Worm (Caenorhabditis elegans) whole organism, early embryonic: ENCODE results near the gene Y50D4A.10.

Experiments
- B0310.2 ChIP-seq: sonication (generic microtip); optimal IDR thresholded peaks from 2 replicates; lab custom pipeline; 2016; ENCODE audit warnings: mild to moderate bottlenecking, missing genetic modification characterization, missing compliant biosample characterization
- F13C5.2 ChIP-seq: sonication (generic microtip); optimal IDR thresholded peaks from 2 replicates; lab custom pipeline; 2017; ENCODE audit warnings: mild to moderate bottlenecking, missing genetic modification characterization, inconsistent platforms, missing compliant biosample characterization
- aly-1 ChIP-seq: sonication (generic microtip); optimal IDR thresholded peaks from 2 replicates; lab custom pipeline; 2016; ENCODE audit warnings: missing genetic modification characterization, missing compliant biosample characterization
- ama-1 ChIP-seq: fragments of 150-350 bp; optimal IDR thresholded peaks from 2 replicates; lab custom pipeline; 2014
- ceh-13 ChIP-seq: fragments of 200-800 bp; sonication (Bioruptor generic); optimal IDR thresholded peaks from 2 replicates; lab custom pipeline; 2018; ENCODE audit warnings: mild to moderate bottlenecking, missing genetic modification characterization, missing compliant biosample characterization
- ceh-36 ChIP-seq: sonication (generic microtip); optimal IDR thresholded peaks from 2 replicates; lab custom pipeline; 2016; ENCODE audit warnings: missing genetic modification characterization, inconsistent platforms, missing compliant biosample characterization
- ets-7 ChIP-seq: sonication (generic microtip); optimal IDR thresholded peaks from 2 replicates; lab custom pipeline; 2016; ENCODE audit warnings: missing genotype, missing genetic modification characterization, missing compliant biosample characterization
- flt-1 ChIP-seq: fragments of 200-800 bp; sonication (Bioruptor generic); IDR thresholded peaks from 2 replicates; pipeline ENCODE4 v1.3.6; 2022; ENCODE audit warnings: missing genetic modification characterization, missing compliant biosample characterization
- hmbx-1 ChIP-seq: sonication (generic microtip); optimal IDR thresholded peaks from 2 replicates; lab custom pipeline; 2016; ENCODE audit warnings: mild to moderate bottlenecking, missing genetic modification characterization, missing compliant biosample characterization
- hmg-4 ChIP-seq: fragments of 200-800 bp; sonication (Bioruptor generic); optimal IDR thresholded peaks from 2 replicates; lab custom pipeline; 2018; ENCODE audit warnings: mild to moderate bottlenecking, missing genetic modification characterization, missing compliant biosample characterization
- hnd-1 ChIP-seq: sonication (generic microtip); optimal IDR thresholded peaks from 2 replicates; lab custom pipeline; 2016; ENCODE audit warnings: missing genetic modification characterization, missing compliant biosample characterization
- pes-1 ChIP-seq: fragments of 200-800 bp; sonication (Bioruptor generic); IDR thresholded peaks from 2 replicates; pipeline ENCODE4 v1.3.6; 2022; ENCODE audit warnings: missing genetic modification reagents, missing genetic modification characterization, missing compliant biosample characterization
- scrt-1 ChIP-seq: fragments of 200-800 bp; sonication (Bioruptor generic); IDR thresholded peaks from 2 replicates; pipeline ENCODE4 v1.3.6; 2022; ENCODE audit warnings: missing genetic modification characterization, missing compliant biosample characterization
- sea-1 ChIP-seq: fragments of 200-800 bp; sonication (Bioruptor generic); conservative IDR thresholded peaks from 2 replicates; pipeline ENCODE4 v1.3.6; 2022; ENCODE audit warnings: missing genetic modification characterization, missing compliant biosample characterization
- tbx-11 ChIP-seq: fragments of 200-800 bp; sonication (Bioruptor generic); IDR thresholded peaks from 2 replicates; pipeline ENCODE4 v1.3.6; 2022; ENCODE audit warnings: missing genetic modification characterization, missing compliant biosample characterization
- tbx-37 ChIP-seq: fragments of 200-800 bp; sonication (Bioruptor generic); conservative IDR thresholded peaks from 2 replicates; pipeline ENCODE4 v1.3.6; 2022; ENCODE audit warnings: missing genetic modification reagents, missing genetic modification characterization, missing compliant biosample characterization
- tra-4 ChIP-seq: sonication (generic microtip); optimal IDR thresholded peaks from 2 replicates; lab custom pipeline; 2017; ENCODE audit warnings: missing genetic modification characterization, missing compliant biosample characterization

The Y50D4A.10 gene

ce11 chrV:1227756-1228665, 7.6 kb upstream of the Y50D4A.10 start:
- no peak for TF ChIP-seq F13C5.2 (tag; lab: Kevin White, UChicago)
- no peak for TF ChIP-seq ama-1 (lab: Kevin White, UChicago)

ce11 chrV:1226239-1226638, 5.9 kb upstream of the Y50D4A.10 start:
- no peak for TF ChIP-seq scrt-1 (GFP tag; lab: Robert Waterston, UW)
- no peak for TF ChIP-seq B0310.2 (tag; lab: Kevin White, UChicago)
- TF ChIP-seq sea-1 (GFP tag; lab: Robert Waterston, UW) = no peak
- TF ChIP-seq pes-1 (GFP tag; lab: Robert Waterston, UW) = no peak
- TF ChIP-seq tbx-37 (GFP tag; lab: Robert Waterston, UW) = no peak
- TF ChIP-seq ceh-36 (tag; lab: Kevin White, UChicago) = no peak
- no peak for TF ChIP-seq ama-1 (lab: Kevin White, UChicago)
- no peak for TF ChIP-seq hmg-4
- TF ChIP-seq hmbx-1 (tag; lab: Kevin White, UChicago) = no peak
- TF ChIP-seq aly-1 (tag; lab: Kevin White, UChicago) = no peak
- no peak for TF ChIP-seq F13C5.2 (tag; lab: Kevin White, UChicago)
- no peak for TF ChIP-seq tra-4 (tag; lab: Kevin White, UChicago)
- TF ChIP-seq ets-7 (tag; lab: Kevin White, UChicago) = no peak
- TF ChIP-seq flt-1 (GFP tag; lab: Robert Waterston, UW) = no peak
- no peak for TF ChIP-seq tbx-11 (GFP tag; lab: Robert Waterston, UW)

DNA sequence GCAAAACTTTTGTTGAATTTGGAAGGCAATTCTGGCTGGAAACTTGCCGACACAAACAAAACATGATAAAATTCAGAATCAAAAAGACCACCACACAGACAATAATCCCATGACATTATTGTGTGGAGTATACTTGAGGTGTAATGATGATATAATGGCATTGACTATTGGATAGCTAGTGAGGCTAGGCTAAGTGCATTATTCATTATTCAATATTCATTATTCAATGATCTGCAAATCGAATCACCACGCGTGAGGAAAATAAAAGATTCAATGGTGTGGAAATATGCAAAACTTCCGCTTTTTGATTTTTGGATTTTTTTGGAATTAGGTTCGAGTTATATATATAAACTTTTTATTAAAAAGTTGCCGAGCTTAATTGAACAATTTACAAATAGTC, 3.2 kb upstream of the Y50D4A.10 start:
- no peak for TF ChIP-seq ceh-36 (tag; lab: Kevin White, UChicago)
- TF ChIP-seq hmbx-1 (tag; lab: Kevin White, UChicago) = no peak
- no peak for TF ChIP-seq hmg-4
- TF ChIP-seq tbx-37 (GFP tag; lab: Robert Waterston, UW) = no peak
- no peak for TF ChIP-seq B0310.2 (tag; lab: Kevin White, UChicago)
- no peak for TF ChIP-seq pes-1 (GFP tag; lab: Robert Waterston, UW)
- TF ChIP-seq ets-7 (tag; lab: Kevin White, UChicago) = no peak
- TF ChIP-seq scrt-1 (GFP tag; lab: Robert Waterston, UW) = no peak
- no peak for TF ChIP-seq sea-1 (GFP tag; lab: Robert Waterston, UW)
- no peak for TF ChIP-seq tbx-11 (GFP tag; lab: Robert Waterston, UW)
- no peak for TF ChIP-seq flt-1 (GFP tag; lab: Robert Waterston, UW)
- TF ChIP-seq F13C5.2 (tag; lab: Kevin White, UChicago) = no peak
- TF ChIP-seq tra-4 (tag; lab: Kevin White, UChicago) = no peak
- no peak for TF ChIP-seq hnd-1 (tag; lab: Kevin White, UChicago)
- TF ChIP-seq ceh-13 (GFP tag; lab: Kevin White, UChicago) = no peak
- no peak for TF ChIP-seq aly-1 (tag; lab: Kevin White, UChicago)
- TF ChIP-seq ama-1 (lab: Kevin White, UChicago) = no peak

- TF ChIP-seq ama-1 (lab: Kevin White, UChicago) (no peak), flt-1 (GFP tag; lab: Robert Waterston, UW) (no peak), hmbx-1 (tag; lab: Kevin White, UChicago) (no peak)
Measured at ce11 chrV:1207589-1207988, 12.8 kb downstream of the Y50D4A.10 start, which contains the start of gene Y50D4A.1. Y50D4A.1 (plus strand) TSS chrV:1207889.

- no peak for TF ChIP-seq F13C5.2 (tag; lab: Kevin White, UChicago)
- TF ChIP-seq pes-1 (GFP tag; lab: Robert Waterston, UW) = 0 out of 2 replicates have a peak, but pooled peaks have one; percentile 24
Measured at ce11 chrV:1206971-1207370, 13.4 kb downstream of the Y50D4A.10 start, which contains the start of gene Y50D4A.5. Y50D4A.5 (plus strand) TSS chrV:1207307.

DNA sequence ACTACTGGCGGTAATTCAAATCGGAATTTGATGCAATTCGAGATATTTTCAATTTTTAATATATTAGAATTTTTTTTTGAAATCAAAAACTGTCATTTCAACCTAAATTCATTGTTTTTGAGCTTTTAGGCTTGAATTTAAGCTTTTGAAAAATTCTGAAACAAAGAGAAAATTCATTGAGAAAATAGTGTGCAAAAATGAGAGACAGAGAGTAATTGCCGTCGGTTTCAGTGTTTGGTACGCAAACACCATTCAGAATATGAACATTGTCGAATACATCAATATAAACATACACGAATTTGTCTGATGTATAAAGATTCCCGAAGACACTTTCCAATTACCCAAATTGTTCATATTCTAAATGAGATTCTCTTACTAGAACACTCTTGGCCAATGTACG, 18.6 kb downstream of the Y50D4A.10 start:
- TF ChIP-seq tbx-11 (GFP tag; lab: Robert Waterston, UW) (no peak), hmg-4 (no peak), hmbx-1 (tag; lab: Kevin White, UChicago) (no peak), ceh-36 (tag; lab: Kevin White, UChicago) (no peak)

DNA sequence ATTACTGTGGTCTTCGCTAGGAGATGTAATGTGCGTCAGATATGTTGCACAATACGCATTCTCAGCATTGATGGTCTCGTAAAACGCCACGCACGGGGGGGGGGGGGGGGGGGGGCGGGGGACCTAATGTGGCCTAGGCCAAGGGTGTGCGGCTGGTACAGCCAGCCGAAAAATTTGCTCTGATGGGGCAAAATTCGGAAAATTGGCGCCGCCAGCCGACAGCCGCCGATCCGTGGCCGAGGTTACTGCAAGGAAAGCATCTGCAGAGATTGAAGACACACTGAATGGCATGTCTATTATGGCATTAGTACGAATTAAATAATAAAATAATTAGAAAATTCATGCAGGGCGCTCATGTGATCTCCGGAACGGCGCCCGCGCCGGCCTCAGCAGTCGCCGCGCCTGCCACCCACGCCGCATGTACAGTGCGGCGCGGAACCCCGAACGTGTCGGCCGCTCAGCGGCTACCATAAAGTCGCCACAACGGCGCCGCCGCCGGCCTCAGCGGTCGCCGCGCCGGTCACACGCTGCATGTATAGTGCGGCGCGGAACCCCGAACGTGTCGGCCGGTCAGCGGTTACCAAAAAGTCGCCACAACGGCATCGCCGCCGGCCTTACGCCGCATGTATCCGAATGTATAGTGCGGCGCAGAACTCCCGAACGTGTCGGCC, 21.0 kb downstream of the Y50D4A.10 start, which contains the start of gene Y50D4A.6:
Y50D4A.6 (minus strand) TSS at position 51 of the 671 bp plus-strand sequence.
- TF ChIP-seq tbx-11 (GFP tag; lab: Robert Waterston, UW) (no peak), hmbx-1 (tag; lab: Kevin White, UChicago) (no peak), ama-1 (lab: Kevin White, UChicago) (no peak), aly-1 (tag; lab: Kevin White, UChicago) (no peak), ets-7 (tag; lab: Kevin White, UChicago) (no peak), hmg-4 (no peak), B0310.2 (tag; lab: Kevin White, UChicago) (no peak), pes-1 (GFP tag; lab: Robert Waterston, UW) (no peak), scrt-1 (GFP tag; lab: Robert Waterston, UW) (no peak), hnd-1 (tag; lab: Kevin White, UChicago) (no peak), F13C5.2 (tag; lab: Kevin White, UChicago) (no peak), tbx-37 (GFP tag; lab: Robert Waterston, UW) (no peak), tra-4 (tag; lab: Kevin White, UChicago) (no peak), flt-1 (GFP tag; lab: Robert Waterston, UW) (no peak), ceh-13 (GFP tag; lab: Kevin White, UChicago) (no peak), ceh-36 (tag; lab: Kevin White, UChicago) (no peak), sea-1 (GFP tag; lab: Robert Waterston, UW) (no peak)
